Worm (Caenorhabditis elegans): Measurements from ENCODE around the gene ttc-36.
A peak's percentile ranks its signal among the peaks of the same experiment; 100 is the strongest.

ttc-36 gene

DNA sequence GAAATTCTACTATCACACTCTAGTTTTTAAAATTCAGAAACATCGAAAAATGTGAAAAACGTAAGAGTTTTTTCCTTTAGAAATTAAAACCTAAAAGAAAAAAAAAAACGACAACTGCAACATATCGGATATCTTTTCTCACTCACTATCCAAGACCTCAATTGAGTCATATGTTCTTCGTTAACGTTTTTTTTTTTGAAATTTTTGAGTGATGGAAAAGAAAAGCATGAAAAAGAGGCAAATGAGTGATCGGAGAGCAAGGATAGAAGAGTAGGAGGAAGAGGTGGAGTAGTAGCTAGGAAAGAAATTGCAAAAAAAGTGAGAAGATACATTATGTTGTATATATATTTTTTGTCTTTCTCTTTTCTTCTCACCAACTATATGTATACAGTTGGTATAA lies 40.5 kb upstream of the ttc-36 start:
- TF ChIP-seq nhr-11 (tag; optimal IDR thresholded peaks at IDR 0.05) = peak; percentile 6
- no peak for TF ChIP-seq Y105C5A.15 (GFP tag; IDR thresholded peaks at IDR 0.05)
- TF ChIP-seq ctbp-1 (GFP tag; IDR thresholded peaks at IDR 0.05) = no peak
- peak; percentile 17 for TF ChIP-seq hlh-11 (tag; optimal IDR thresholded peaks at IDR 0.05)
- TF ChIP-seq hif-1 (tag; optimal IDR thresholded peaks at IDR 0.05) = peak in 1 of 2 experiments; percentile 4
- TF ChIP-seq lin-39 (tag; optimal IDR thresholded peaks at IDR 0.05) = no peak

DNA sequence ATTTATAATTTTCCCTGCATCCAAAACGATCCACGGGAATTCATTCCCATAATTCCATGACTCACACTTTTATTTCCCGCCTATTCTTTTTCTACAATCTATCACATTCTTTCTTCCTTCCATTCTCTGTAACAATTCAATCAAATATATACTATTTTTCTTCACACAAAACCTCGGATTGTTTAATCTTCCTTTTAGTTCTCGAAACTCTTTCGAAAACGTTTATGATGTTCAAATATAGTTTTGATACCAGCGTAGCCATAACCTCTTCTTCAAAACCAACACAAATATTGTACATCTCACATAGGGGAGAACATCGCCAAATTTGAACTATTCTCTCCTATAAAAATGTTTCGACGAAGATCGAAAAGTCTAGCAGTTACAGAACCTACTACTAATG lies 39.2 kb upstream of the ttc-36 start, which contains the start of gene lec-3:
TSS of gene lec-3 (plus strand) at position 301 of the 400 bp plus-strand sequence.
- no peak for TF ChIP-seq ztf-7 (tag; optimal IDR thresholded peaks at IDR 0.05)
- TF ChIP-seq ama-1 (optimal IDR thresholded peaks at IDR 0.05) = no peak
- peak; percentile 11 for TF ChIP-seq dve-1 (tag; optimal IDR thresholded peaks at IDR 0.05; ENCODE audit: insufficient read depth)
- TF ChIP-seq F37D6.2 (tag; optimal IDR thresholded peaks at IDR 0.05) = no peak
- no peak for TF ChIP-seq ces-1 (GFP tag; optimal IDR thresholded peaks at IDR 0.05)
- TF ChIP-seq daf-8 (GFP tag; IDR thresholded peaks at IDR 0.05) = no peak
- no peak for TF ChIP-seq nhr-11 (tag; optimal IDR thresholded peaks at IDR 0.05)

DNA sequence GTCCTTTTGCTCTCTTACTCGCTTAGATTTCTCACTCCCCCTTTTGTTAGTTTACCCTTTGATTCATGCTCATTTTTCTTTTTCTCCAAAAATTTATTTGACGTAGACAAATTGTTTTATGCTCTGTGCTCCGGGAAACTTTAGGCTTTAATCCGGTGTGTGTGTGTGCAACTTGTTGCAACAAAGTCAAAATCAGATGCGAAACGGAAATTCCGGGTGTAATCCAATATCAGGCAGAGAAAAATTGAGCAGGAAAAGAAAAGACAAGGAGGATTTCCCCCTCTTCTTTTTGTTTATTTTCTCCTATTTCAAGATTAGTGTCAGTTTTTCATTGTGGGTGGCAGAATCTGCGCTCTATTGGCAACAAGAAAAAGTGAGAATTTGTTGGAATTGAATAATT lies 37.5 kb upstream of the ttc-36 start:
- no peak for TF ChIP-seq mes-2 (tag; optimal IDR thresholded peaks at IDR 0.05; ENCODE audit: poor library complexity, severe bottlenecking)
- TF ChIP-seq fkh-10 (GFP tag; optimal IDR thresholded peaks at IDR 0.05) = peak; percentile 7

DNA sequence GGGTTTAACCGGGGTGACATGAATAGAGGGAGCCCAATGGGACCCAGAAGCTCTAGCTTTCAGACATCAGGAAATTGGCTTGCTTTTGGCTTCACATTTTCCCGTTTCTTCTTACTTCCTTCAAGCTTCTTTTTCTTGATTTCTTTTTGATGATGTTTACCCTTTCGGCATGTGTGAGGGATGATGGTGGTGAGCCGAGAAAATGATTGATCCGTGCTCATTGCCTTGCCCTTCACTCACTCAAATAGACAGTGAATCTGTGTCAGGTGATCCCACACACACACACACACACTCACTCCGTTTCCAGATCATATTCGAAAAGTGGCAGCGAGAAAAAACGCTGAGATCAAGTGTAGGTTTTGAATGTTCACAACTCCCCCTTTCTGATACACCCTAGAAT lies 35.3 kb upstream of the ttc-36 start:
- no peak for TF ChIP-seq nhr-102 (tag; optimal IDR thresholded peaks at IDR 0.05)
- TF ChIP-seq spr-3 (GFP tag; optimal IDR thresholded peaks at IDR 0.05) = no peak
- no peak for TF ChIP-seq Y48G9A.11 (GFP tag; IDR thresholded peaks at IDR 0.05)
- TF ChIP-seq ctbp-1 (GFP tag; IDR thresholded peaks at IDR 0.05) = no peak
- peak; percentile 39 for TF ChIP-seq nhr-11 (tag; optimal IDR thresholded peaks at IDR 0.05)
- no peak for TF ChIP-seq unc-39 (tag; optimal IDR thresholded peaks at IDR 0.05)
- TF ChIP-seq unc-62 (GFP tag; optimal IDR thresholded peaks at IDR 0.05 in 1 of 2) = peak in 1 of 2 experiments; percentile 91
- TF ChIP-seq unc-62 (tag; optimal IDR thresholded peaks at IDR 0.05) = no peak
- TF ChIP-seq php-3 (GFP tag; IDR thresholded peaks at IDR 0.05) = no peak
- TF ChIP-seq F37D6.2 (tag; optimal IDR thresholded peaks at IDR 0.05) = no peak
- no peak for TF ChIP-seq F26F4.8 (GFP tag; conservative IDR thresholded peaks at IDR 0.05)
- peak; percentile 14; the same call in 1 of the 2 replicates for TF ChIP-seq ceh-20 (GFP tag; IDR thresholded peaks at IDR 0.05)
- no peak for TF ChIP-seq T20F7.1 (GFP tag; optimal IDR thresholded peaks at IDR 0.05)

DNA sequence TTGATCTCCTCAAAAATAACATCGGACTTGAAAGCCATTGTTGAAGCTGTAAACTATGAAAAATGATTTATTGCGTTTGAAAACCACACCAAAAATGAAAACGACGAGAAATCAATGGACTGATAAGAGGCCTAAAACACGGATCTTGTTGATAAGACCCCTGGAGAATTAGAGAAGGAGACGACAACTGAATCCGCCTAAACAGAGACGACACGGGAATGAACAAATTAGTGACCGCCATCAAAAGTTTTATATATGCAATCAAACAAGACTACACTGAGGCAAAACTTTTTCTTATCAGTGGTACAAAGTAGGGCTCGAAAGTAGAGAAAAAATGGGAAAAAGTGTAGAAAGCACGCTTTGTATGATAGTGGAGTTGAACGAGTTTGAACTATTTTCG lies 28.9 kb upstream of the ttc-36 start, which contains the start of gene nlt-1:
TSS of gene nlt-1 (minus strand) at position 78 of the 400 bp plus-strand sequence.
- peak; percentile 92 for TF ChIP-seq ceh-20 (GFP tag; IDR thresholded peaks at IDR 0.05)
- no peak; the same call in 1 of the 2 replicates for TF ChIP-seq nhr-41 (GFP tag; IDR thresholded peaks at IDR 0.05)
- TF ChIP-seq nhr-6 (tag; optimal IDR thresholded peaks at IDR 0.05) = peak; percentile 24
- no peak for TF ChIP-seq ama-1 (optimal IDR thresholded peaks at IDR 0.05)
- TF ChIP-seq rbr-2 (tag; optimal IDR thresholded peaks at IDR 0.05) = no peak
- no peak for TF ChIP-seq nhr-111 (GFP tag; optimal IDR thresholded peaks at IDR 0.05)
- peak; percentile 70 for TF ChIP-seq nhr-48 (tag; optimal IDR thresholded peaks at IDR 0.05)
- TF ChIP-seq zip-11 (GFP tag; IDR thresholded peaks at IDR 0.05) = no peak
- no peak for TF ChIP-seq duxl-1 (tag; optimal IDR thresholded peaks at IDR 0.05; ENCODE audit: poor library complexity)
- no peak for TF ChIP-seq lin-38 (GFP tag; IDR thresholded peaks at IDR 0.05)
- TF ChIP-seq dmd-9 (GFP tag; IDR thresholded peaks at IDR 0.05) = no peak
- no peak for TF ChIP-seq zfp-2 (tag; optimal IDR thresholded peaks at IDR 0.05)
- TF ChIP-seq hlh-30 (tag; optimal IDR thresholded peaks at IDR 0.05; ENCODE audit: insufficient read depth) = peak; percentile 39
- TF ChIP-seq zag-1 (tag; optimal IDR thresholded peaks at IDR 0.05) = no peak
- no peak for TF ChIP-seq Y48G9A.11 (GFP tag; IDR thresholded peaks at IDR 0.05)
- TF ChIP-seq dpl-1 (GFP tag; optimal IDR thresholded peaks at IDR 0.05) = no peak
- TF ChIP-seq nhr-28 (tag; optimal IDR thresholded peaks at IDR 0.05) = peak; percentile 96
- no peak for TF ChIP-seq ZK337.2 (GFP tag; IDR thresholded peaks at IDR 0.05)
- TF ChIP-seq pha-4 (GFP tag; IDR thresholded peaks at IDR 0.05) = no peak
- TF ChIP-seq pha-4 (tag; optimal IDR thresholded peaks at IDR 0.05) = no peak
- peak; percentile 91 for TF ChIP-seq dmd-6 (GFP tag; IDR thresholded peaks at IDR 0.05)
- TF ChIP-seq aly-2 (tag; optimal IDR thresholded peaks at IDR 0.05) = no peak
- TF ChIP-seq unc-62 (GFP tag; optimal IDR thresholded peaks at IDR 0.05 in 1 of 2) = peak in 1 of 2 experiments; percentile 20
- no peak for TF ChIP-seq unc-62 (tag; optimal IDR thresholded peaks at IDR 0.05)
- no peak for TF ChIP-seq F10B5.3 (tag; optimal IDR thresholded peaks at IDR 0.05)
- no peak for TF ChIP-seq jun-1 (tag; optimal IDR thresholded peaks at IDR 0.05)

Data from whole organism, L4 larva.